Worm (Caenorhabditis elegans): ENCODE results near the gene F54F7.14.

- no peak for TF ChIP-seq C08G9.2 (tag; optimal IDR thresholded peaks at IDR 0.05)
- TF ChIP-seq ama-1 (optimal IDR thresholded peaks at IDR 0.05): no peak
- no peak for TF ChIP-seq ttx-3 (tag; optimal IDR thresholded peaks at IDR 0.05)
- TF ChIP-seq fkh-10 (GFP tag; optimal IDR thresholded peaks at IDR 0.05): no peak
- TF ChIP-seq K09A11.1 (tag; optimal IDR thresholded peaks at IDR 0.05; ENCODE audit: insufficient read depth): no peak
- no peak for TF ChIP-seq fax-1 (tag; optimal IDR thresholded peaks at IDR 0.05)
These were observed 46.6 kb upstream of the F54F7.14 start, which contains the start of gene C34E11.4 for ce11 chrX:11804057-11804456.
